Worm (Caenorhabditis elegans): ENCODE measurements around the gene K11G12.6.

- TF ChIP-seq elt-3 (tag; optimal IDR thresholded peaks at IDR 0.05) (no peak), zag-1 (tag; optimal IDR thresholded peaks at IDR 0.05) (no peak), lin-11 (tag; optimal IDR thresholded peaks at IDR 0.05) (no peak), ceh-82 (tag; optimal IDR thresholded peaks at IDR 0.05) (no peak), peb-1 (tag; optimal IDR thresholded peaks at IDR 0.05) (no peak), mbf-1 (tag; optimal IDR thresholded peaks at IDR 0.05) (no peak), nhr-11 (tag; optimal IDR thresholded peaks at IDR 0.05) (no peak), snpc-4 (tag; optimal IDR thresholded peaks at IDR 0.05) (no peak), unc-55 (GFP tag; optimal IDR thresholded peaks at IDR 0.05) (no peak), blmp-1 (tag; optimal IDR thresholded peaks at IDR 0.05; ENCODE audit: insufficient read depth) (no peak), ama-1 (optimal IDR thresholded peaks at IDR 0.05) (no peak), Y55F3AM.14 (GFP tag; optimal IDR thresholded peaks at IDR 0.05) (no peak), mab-5 (tag; optimal IDR thresholded peaks at IDR 0.05) (no peak), unc-39 (tag; optimal IDR thresholded peaks at IDR 0.05) (no peak)
Measured at ce11 chrX:6761688-6762185, 32.3 kb upstream of the K11G12.6 start, which contains the start of gene abts-4.
